Worm (Caenorhabditis elegans) whole organism, L4 larva: ENCODE data around the gene twk-12.

Experiments used
- F37D6.2 ChIP-seq: sonication (generic microtip); optimal IDR thresholded peaks from 2 replicates; lab custom pipeline; 2016; ENCODE audit warnings: mild to moderate bottlenecking, missing genetic modification characterization, missing compliant biosample characterization
- T20F7.1 ChIP-seq: fragments of 200-800 bp; sonication (Bioruptor generic); optimal IDR thresholded peaks from 2 replicates; lab custom pipeline; 2018; ENCODE audit warnings: mild to moderate bottlenecking, missing genetic modification characterization, missing compliant biosample characterization
- T26A8.4 ChIP-seq: fragments of 200-800 bp; sonication (Bioruptor generic); IDR thresholded peaks from 2 replicates; pipeline ENCODE4 v1.3.6; 2022; ENCODE audit warnings: missing genetic modification characterization, missing compliant biosample characterization
- Y75B8A.6 ChIP-seq: fragments of 200-800 bp; sonication (Bioruptor generic); IDR thresholded peaks from 2 replicates; pipeline ENCODE4 v1.3.6; 2022; ENCODE audit warnings: missing genetic modification reagents, missing genetic modification characterization, missing compliant biosample characterization
- ZK546.5 ChIP-seq, 2 experiments: sonication (generic microtip); optimal IDR thresholded peaks; 2 replicates each; lab custom pipeline; 2017; ENCODE audit warnings: missing biosample characterization in 2 of 2, missing genetic modification characterization in 2 of 2
- aha-1 ChIP-seq: fragments of 150-350 bp; peaks from one replicate; lab custom pipeline; 2014; ENCODE audit warnings: missing biosample characterization, missing genetic modification characterization
- ceh-20 ChIP-seq: fragments of 200-800 bp; sonication (Bioruptor generic); IDR thresholded peaks from 2 replicates; pipeline ENCODE4 v1.3.6; 2022; ENCODE audit warnings: missing genetic modification reagents, missing genetic modification characterization, missing compliant biosample characterization
- ceh-32 ChIP-seq: sonication (generic microtip); optimal IDR thresholded peaks from 2 replicates; lab custom pipeline; 2016; ENCODE audit warnings: mild to moderate bottlenecking, missing genetic modification characterization, missing compliant biosample characterization; ENCODE audit not compliant: poor library complexity
- ceh-44 ChIP-seq: fragments of 200-800 bp; sonication (Bioruptor generic); IDR thresholded peaks from 2 replicates; pipeline ENCODE4 v1.3.6; 2022; ENCODE audit warnings: missing genetic modification reagents, missing genetic modification characterization, missing compliant biosample characterization
- cey-2 ChIP-seq: sonication (generic microtip); optimal IDR thresholded peaks from 3 replicates; lab custom pipeline; 2017; ENCODE audit warnings: missing genetic modification characterization, mild to moderate bottlenecking, missing compliant biosample characterization, antibody characterized with exemption, borderline replicate concordance; ENCODE audit not compliant: insufficient read depth
- daf-12 ChIP-seq: fragments of 150-350 bp; optimal IDR thresholded peaks from 2 replicates; lab custom pipeline; 2014; ENCODE audit warnings: missing biosample characterization, missing genetic modification reagents, missing genetic modification characterization
- daf-8 ChIP-seq: fragments of 200-800 bp; sonication (Bioruptor generic); IDR thresholded peaks from 2 replicates; pipeline ENCODE4 v1.3.6; 2022; ENCODE audit warnings: missing genetic modification characterization, missing compliant biosample characterization
- dmd-6 ChIP-seq: fragments of 200-800 bp; sonication (Bioruptor generic); IDR thresholded peaks from 2 replicates; pipeline ENCODE4 v1.3.6; 2022; ENCODE audit warnings: missing genetic modification reagents, missing genetic modification characterization, missing compliant biosample characterization
- dpl-1 ChIP-seq: fragments of 150-350 bp; optimal IDR thresholded peaks from 2 replicates; lab custom pipeline; 2014; ENCODE audit warnings: missing biosample characterization, missing genetic modification reagents, missing genetic modification characterization
- duxl-1 ChIP-seq: sonication (generic microtip); optimal IDR thresholded peaks from 2 replicates; lab custom pipeline; 2016; ENCODE audit warnings: mild to moderate bottlenecking, missing genetic modification characterization, moderate library complexity, missing compliant biosample characterization; ENCODE audit not compliant: poor library complexity
- dve-1 ChIP-seq: sonication (generic microtip); optimal IDR thresholded peaks from 2 replicates; lab custom pipeline; 2017; ENCODE audit warnings: antibody characterized with exemption, mild to moderate bottlenecking, missing genetic modification characterization, missing compliant biosample characterization; ENCODE audit not compliant: insufficient read depth
- egl-43 ChIP-seq: fragments of 200-800 bp; sonication (Bioruptor generic); IDR thresholded peaks from 2 replicates; pipeline ENCODE4 v1.3.6; 2022; ENCODE audit warnings: missing genetic modification reagents, missing genetic modification characterization, missing compliant biosample characterization
- fos-1 ChIP-seq: fragments of 150-350 bp; optimal IDR thresholded peaks from 2 replicates; lab custom pipeline; 2014; ENCODE audit warnings: missing biosample characterization, missing genetic modification characterization
- hlh-11 ChIP-seq: fragments of 200-800 bp; sonication (Bioruptor generic); optimal IDR thresholded peaks from 2 replicates; lab custom pipeline; 2018; ENCODE audit warnings: mild to moderate bottlenecking, missing genetic modification characterization, missing compliant biosample characterization
- hlh-30 ChIP-seq: sonication (generic microtip); optimal IDR thresholded peaks from 2 replicates; lab custom pipeline; 2017; ENCODE audit warnings: antibody characterized with exemption, mild to moderate bottlenecking, missing genetic modification characterization, missing compliant biosample characterization; ENCODE audit not compliant: insufficient read depth
- hmg-1.1 ChIP-seq: fragments of 200-800 bp; sonication (Bioruptor generic); IDR thresholded peaks from 2 replicates; pipeline ENCODE4 v1.3.6; 2022; ENCODE audit warnings: missing genetic modification reagents, missing genetic modification characterization, missing compliant biosample characterization
- lsy-2 ChIP-seq, 2 experiments: fragments of 150-350 bp in 1 of 2; sonication (generic microtip) in 1 of 2; optimal IDR thresholded peaks; 2 replicates each; lab custom pipeline; 2014 to 2017; ENCODE audit warnings: missing biosample characterization in 2 of 2, missing genetic modification characterization in 2 of 2
- mdl-1 ChIP-seq, 2 experiments: fragments of 150-350 bp in 1 of 2; sonication (generic microtip) in 1 of 2; optimal IDR thresholded peaks; 2 replicates each; lab custom pipeline; 2014 to 2017; ENCODE audit warnings: missing biosample characterization in 2 of 2, missing genetic modification characterization in 2 of 2
- mep-1 ChIP-seq: fragments of 150-350 bp; sonication (generic microtip); optimal IDR thresholded peaks from 3 replicates; lab custom pipeline; 2014; ENCODE audit warnings: missing biosample characterization, missing genetic modification characterization
- mes-2 ChIP-seq: sonication (generic microtip); optimal IDR thresholded peaks from 2 replicates; lab custom pipeline; 2016; ENCODE audit warnings: missing genotype, mild to moderate bottlenecking, missing genetic modification characterization, missing compliant biosample characterization; ENCODE audit not compliant: poor library complexity, severe bottlenecking
- mxl-3 ChIP-seq: fragments of 200-800 bp; sonication (Bioruptor generic); optimal IDR thresholded peaks from 2 replicates; lab custom pipeline; 2018; ENCODE audit warnings: mild to moderate bottlenecking, missing genetic modification characterization, missing compliant biosample characterization
- nhr-10 ChIP-seq: fragments of 150-350 bp; optimal IDR thresholded peaks from 2 replicates; lab custom pipeline; 2014; ENCODE audit warnings: missing biosample characterization, missing genetic modification characterization
- nhr-25 ChIP-seq: sonication (generic microtip); optimal IDR thresholded peaks from 2 replicates; lab custom pipeline; 2017; ENCODE audit warnings: missing genetic modification characterization, mild to moderate bottlenecking, missing compliant biosample characterization, antibody characterized with exemption, moderate library complexity, borderline replicate concordance; ENCODE audit not compliant: insufficient read depth
- nhr-28 ChIP-seq: fragments of 150-350 bp; optimal IDR thresholded peaks from 2 replicates; lab custom pipeline; 2014; ENCODE audit warnings: missing biosample characterization, missing genetic modification characterization
- nhr-41 ChIP-seq: fragments of 200-800 bp; sonication (Bioruptor generic); IDR thresholded peaks from 2 replicates; pipeline ENCODE4 v1.3.6; 2022; ENCODE audit warnings: missing genetic modification reagents, missing genetic modification characterization, missing compliant biosample characterization
- nhr-42 ChIP-seq: fragments of 200-800 bp; sonication (Bioruptor generic); IDR thresholded peaks from 2 replicates; pipeline ENCODE4 v1.3.6; 2022; ENCODE audit warnings: missing genetic modification characterization, missing compliant biosample characterization
- nhr-48 ChIP-seq: sonication (generic microtip); optimal IDR thresholded peaks from 2 replicates; lab custom pipeline; 2016; ENCODE audit warnings: mild to moderate bottlenecking, missing genetic modification characterization, missing compliant biosample characterization
- rbr-2 ChIP-seq: sonication (generic microtip); optimal IDR thresholded peaks from 2 replicates; lab custom pipeline; 2016; ENCODE audit warnings: missing genotype, missing genetic modification characterization, missing compliant biosample characterization
- set-16 ChIP-seq: fragments of 200-800 bp; sonication (Bioruptor generic); IDR thresholded peaks from 2 replicates; pipeline ENCODE4 v1.3.6; 2022; ENCODE audit warnings: missing genetic modification reagents, missing genetic modification characterization, missing compliant biosample characterization
- skn-1 ChIP-seq: fragments of 150-350 bp; optimal IDR thresholded peaks from 2 replicates; lab custom pipeline; 2014; ENCODE audit warnings: missing biosample characterization, missing genetic modification characterization
- tag-97 ChIP-seq: fragments of 200-800 bp; sonication (Bioruptor generic); IDR thresholded peaks from 2 replicates; pipeline ENCODE4 v1.3.6; 2022; ENCODE audit warnings: missing genetic modification characterization, missing compliant biosample characterization
- tra-1 ChIP-seq: fragments of 200-800 bp; sonication (Bioruptor generic); IDR thresholded peaks from 2 replicates; pipeline ENCODE4 v1.3.6; 2022; ENCODE audit warnings: missing genetic modification reagents, missing genetic modification characterization, missing compliant biosample characterization
- unc-62 ChIP-seq, 3 experiments: fragments of 150-350 bp in 1 of 3; sonication (generic microtip); optimal IDR thresholded peaks in 2 of 3; peaks in 1 of 3; 1 replicate in 1 of 3; 2 replicates in 2 of 3; lab custom pipeline; 2014 to 2017; ENCODE audit warnings: missing biosample characterization in 3 of 3, missing genetic modification characterization in 3 of 3, missing genetic modification reagents in 3 of 3, missing genotype in 1 of 3
- vab-7 ChIP-seq: fragments of 200-800 bp; sonication (Bioruptor generic); IDR thresholded peaks from 2 replicates; pipeline ENCODE4 v1.3.6; 2022; ENCODE audit warnings: missing genetic modification reagents, missing genetic modification characterization, missing compliant biosample characterization
- zfp-2 ChIP-seq: sonication (generic microtip); optimal IDR thresholded peaks from 2 replicates; lab custom pipeline; 2016; ENCODE audit warnings: mild to moderate bottlenecking, missing genetic modification characterization, missing compliant biosample characterization

The twk-12 gene

DNA sequence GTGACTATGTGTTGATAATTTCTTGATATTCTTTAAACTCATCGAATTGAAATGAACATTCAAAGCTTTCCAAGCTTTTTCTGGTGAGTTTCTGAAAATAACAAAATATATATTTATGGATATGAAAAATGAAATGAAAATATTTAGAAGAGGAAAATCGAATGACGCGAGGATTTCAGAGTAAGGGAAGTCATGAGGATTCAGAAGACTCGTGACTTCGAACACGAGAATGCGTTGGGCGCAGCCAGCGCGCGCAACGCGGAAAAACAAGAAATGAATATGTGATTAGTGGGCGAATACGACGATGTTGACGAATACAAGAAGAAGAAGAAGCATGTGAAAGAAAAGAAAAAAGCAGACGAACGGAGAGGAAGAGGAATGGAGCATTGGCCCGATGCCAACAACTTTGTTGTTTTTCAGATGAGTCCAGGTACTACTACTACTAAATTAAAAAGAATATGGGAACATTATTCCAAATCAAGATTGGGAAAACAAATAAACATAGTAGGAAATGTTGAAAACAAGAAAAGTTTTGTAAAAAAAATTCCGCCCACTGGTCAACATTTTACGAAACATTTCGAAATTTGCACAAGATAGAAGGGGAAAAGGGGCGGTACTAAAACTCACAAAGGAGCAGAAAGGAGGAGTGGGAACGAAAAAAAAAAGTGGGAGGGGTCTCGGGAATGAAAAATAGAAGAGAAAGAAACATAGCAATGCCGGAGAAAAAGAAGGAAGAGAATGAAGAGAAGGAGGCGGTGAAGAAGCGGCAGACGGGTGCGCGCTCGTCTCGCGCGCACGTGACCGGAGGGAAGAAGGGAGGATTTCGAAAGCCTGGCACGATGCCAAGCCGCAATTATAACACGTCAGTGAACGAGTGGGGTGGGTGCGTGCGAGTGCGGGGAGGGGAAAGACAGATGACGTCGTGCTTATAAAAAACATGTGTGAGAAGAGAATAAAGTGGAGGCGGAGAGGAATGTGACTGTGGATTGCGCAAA is 48.1 kb downstream of the twk-12 start (continued):
- TF ChIP-seq duxl-1 (tag; lab: Kevin White, UChicago) (no peak), nhr-41 (peak; percentile 85), dve-1 (tag; lab: Kevin White, UChicago) (peak; percentile 91), ceh-32 (peak; percentile 71), fos-1 (no peak), zfp-2 (tag; lab: Kevin White, UChicago) (peak; percentile 46), ceh-20 (peak; percentile 99), nhr-42 (peak; percentile 82)

DNA sequence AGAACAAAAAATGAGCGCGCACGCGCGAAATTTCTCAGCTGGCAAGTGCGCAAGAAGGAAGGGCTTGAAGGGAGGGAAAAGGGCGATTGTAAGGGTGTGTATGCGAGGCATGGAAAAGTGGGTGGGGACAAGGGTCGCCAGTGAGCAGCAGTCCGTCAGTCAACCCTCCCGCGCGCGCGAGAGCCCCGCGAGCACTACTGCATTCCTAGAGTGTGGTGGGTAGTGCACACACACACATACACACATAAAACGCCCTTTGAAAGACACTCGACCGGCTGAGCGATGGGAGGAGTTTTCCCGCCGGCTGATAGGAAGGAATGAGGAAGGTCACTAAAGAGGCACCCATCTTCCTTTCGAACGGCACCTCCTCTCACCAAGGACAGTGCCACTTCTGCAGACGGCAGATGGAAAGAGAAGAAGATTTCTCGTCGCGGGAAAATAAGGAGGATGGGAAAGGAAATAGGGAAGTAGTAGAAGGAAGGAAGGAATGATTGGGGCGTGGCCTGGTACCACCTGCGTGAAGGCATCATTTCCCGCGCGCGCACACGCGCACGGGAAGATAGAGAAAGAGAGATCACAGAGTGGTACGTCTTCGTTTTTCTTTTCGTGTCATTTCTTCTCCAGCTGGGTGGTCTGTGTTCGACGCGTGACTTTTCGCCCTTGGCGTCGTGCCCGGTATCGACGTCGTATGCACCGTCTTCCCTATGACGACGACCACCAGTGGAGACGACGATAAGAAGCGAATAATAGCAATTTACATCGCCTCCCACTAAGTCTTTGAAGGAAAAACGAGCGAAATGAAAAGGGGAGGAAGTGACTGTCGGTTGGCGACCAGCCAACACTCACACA is 49.7 kb downstream of the twk-12 start:
- peak; percentile 31 for TF ChIP-seq mes-2
- TF ChIP-seq lsy-2 (tag; optimal IDR thresholded peaks at IDR 0.05; lab: Kevin White, UChicago), result peak; percentile 29 to 44
- TF ChIP-seq mxl-3 (GFP tag; lab: Kevin White, UChicago), result peak; percentile 86
- peak in 1 of 2 experiments; percentile 98 for TF ChIP-seq unc-62 (GFP tag; optimal IDR thresholded peaks at IDR 0.05 in 1 of 2; lab: Kevin White, UChicago)
- TF ChIP-seq unc-62 (tag; optimal IDR thresholded peaks at IDR 0.05; lab: Kevin White, UChicago), result no peak
- no peak for TF ChIP-seq tag-97
- TF ChIP-seq dmd-6 (GFP tag; lab: Robert Waterston, UW), result peak; percentile 20; the same call in 1 of the 2 replicates
- TF ChIP-seq hlh-11 (tag; lab: Kevin White, UChicago), result peak; percentile 95
- TF ChIP-seq daf-8 (GFP tag; lab: Robert Waterston, UW), result no peak
- peak; percentile 52 for TF ChIP-seq nhr-48 (tag; lab: Kevin White, UChicago)
- peak; percentile 24 for TF ChIP-seq dpl-1 (GFP tag; lab: Kevin White, UChicago)
- TF ChIP-seq skn-1 (tag; lab: Kevin White, UChicago), result no peak
- TF ChIP-seq hlh-30 (tag; lab: Kevin White, UChicago), result peak; percentile 89
- TF ChIP-seq tra-1 (GFP tag; lab: Robert Waterston, UW), result peak; percentile 60
- TF ChIP-seq cey-2 (tag; lab: Kevin White, UChicago), result peak; percentile 83
- TF ChIP-seq mdl-1 (tag; optimal IDR thresholded peaks at IDR 0.05; lab: Kevin White, UChicago), result peak; percentile 60 to 91
- peak; percentile 67 for TF ChIP-seq nhr-28 (tag; lab: Kevin White, UChicago)
- TF ChIP-seq T20F7.1 (GFP tag; lab: Kevin White, UChicago), result no peak
- peak; percentile 8 for TF ChIP-seq F37D6.2 (tag; lab: Kevin White, UChicago)
- TF ChIP-seq mep-1, result no peak
- no peak for TF ChIP-seq ZK546.5 (tag; optimal IDR thresholded peaks at IDR 0.05; lab: Kevin White, UChicago)
- 0 out of 2 replicates have a peak, but pooled peaks have one; percentile 15 for TF ChIP-seq T26A8.4 (GFP tag; lab: Robert Waterston, UW)
- TF ChIP-seq nhr-10 (tag; lab: Kevin White, UChicago), result peak; percentile 57
- TF ChIP-seq ceh-44 (GFP tag; lab: Robert Waterston, UW), result no peak
- no peak for TF ChIP-seq daf-12
- TF ChIP-seq egl-43 (GFP tag; lab: Robert Waterston, UW), result peak; percentile 61; the same call in 1 of the 2 replicates
- peak; percentile 15; the same call in 1 of the 2 replicates for TF ChIP-seq hmg-1.1 (GFP tag; lab: Robert Waterston, UW)
- peak; percentile 92 for TF ChIP-seq nhr-25
- peak; percentile 90 for TF ChIP-seq set-16 (GFP tag; lab: Robert Waterston, UW)
- TF ChIP-seq Y75B8A.6, result 0 out of 2 replicates have a peak, but pooled peaks have one; percentile 3
- TF ChIP-seq vab-7 (GFP tag; lab: Robert Waterston, UW), result peak; percentile 33; the same call in 1 of the 2 replicates
- peak; percentile 6 for TF ChIP-seq rbr-2 (tag; lab: Kevin White, UChicago)
- peak; percentile 99 for TF ChIP-seq aha-1 (tag; lab: Kevin White, UChicago)
